Worm (Caenorhabditis elegans): ENCODE results near the gene T13C2.2.

The T13C2.2 gene

DNA sequence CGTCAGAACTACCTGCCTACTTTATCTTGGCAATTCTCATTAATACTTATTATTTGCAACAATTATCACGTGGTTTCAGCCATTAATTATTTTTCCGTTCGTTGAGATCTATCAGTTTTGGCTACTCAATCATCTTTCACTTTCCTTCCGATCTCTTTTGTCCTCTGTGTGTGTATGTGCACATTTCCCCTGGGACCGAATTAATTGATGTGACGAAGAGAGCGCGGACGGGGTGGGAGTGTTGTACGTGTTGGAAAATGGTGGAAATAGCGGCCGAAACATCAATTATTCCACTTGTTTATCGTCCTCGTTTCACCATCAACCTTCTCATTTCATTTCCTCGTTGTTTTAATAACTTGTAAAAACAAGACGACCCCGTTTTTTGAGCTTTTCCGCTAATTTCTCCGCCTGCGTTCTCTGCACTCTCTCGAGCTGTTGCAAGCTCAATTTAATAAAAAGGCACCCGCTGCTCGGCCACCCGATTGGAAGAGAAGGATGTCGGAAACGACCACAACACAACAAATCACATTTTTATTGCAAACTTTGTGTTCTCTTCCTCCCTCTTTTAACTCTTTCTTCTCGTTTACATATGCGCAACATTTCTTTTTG lies 46.4 kb downstream of the T13C2.2 start:
- TF ChIP-seq elt-1 (tag; optimal IDR thresholded peaks at IDR 0.05) (no peak), C34F6.9 (tag; optimal IDR thresholded peaks at IDR 0.05) (peak; percentile 35), ztf-1 (GFP tag; conservative IDR thresholded peaks at IDR 0.05) (no peak), egl-27 (tag; optimal IDR thresholded peaks at IDR 0.05) (peak; percentile 94), nhr-23 (tag; optimal IDR thresholded peaks at IDR 0.05) (no peak), dmd-4 (tag; optimal IDR thresholded peaks at IDR 0.05) (no peak), nhr-12 (tag; optimal IDR thresholded peaks at IDR 0.05) (no peak), mdl-1 (tag; optimal IDR thresholded peaks at IDR 0.05) (peak in 1 of 2 experiments; percentile 64), sem-4 (tag; optimal IDR thresholded peaks at IDR 0.05) (peak; percentile 86), blmp-1 (tag; optimal IDR thresholded peaks at IDR 0.05; ENCODE audit: insufficient read depth) (no peak), aly-2 (tag; optimal IDR thresholded peaks at IDR 0.05) (no peak), crh-2 (tag; optimal IDR thresholded peaks at IDR 0.05) (peak; percentile 30), sma-3 (GFP tag; optimal IDR thresholded peaks at IDR 0.05) (no peak), nhr-11 (tag; optimal IDR thresholded peaks at IDR 0.05) (no peak), elt-3 (tag; optimal IDR thresholded peaks at IDR 0.05) (no peak), unc-62 (GFP tag; optimal IDR thresholded peaks at IDR 0.05) (peak; percentile 79), alr-1 (tag; optimal IDR thresholded peaks at IDR 0.05) (no peak), lin-13 (GFP tag; optimal IDR thresholded peaks at IDR 0.05) (no peak), snpc-4 (tag; optimal IDR thresholded peaks at IDR 0.05) (no peak), sma-9 (GFP tag; optimal IDR thresholded peaks at IDR 0.05) (peak; percentile 42), sma-9 (tag; optimal IDR thresholded peaks at IDR 0.05) (no peak), mab-5 (tag; optimal IDR thresholded peaks at IDR 0.05) (peak; percentile 94), nhr-25 (tag; optimal IDR thresholded peaks at IDR 0.05) (peak; percentile 45), nhr-10 (tag; optimal IDR thresholded peaks at IDR 0.05) (no peak), unc-39 (tag; optimal IDR thresholded peaks at IDR 0.05) (no peak), nhr-6 (tag; optimal IDR thresholded peaks at IDR 0.05) (peak; percentile 4), ztf-11 (tag; optimal IDR thresholded peaks at IDR 0.05) (peak; percentile 19), ama-1 (optimal IDR thresholded peaks at IDR 0.05) (no peak), F13H6.1 (tag; optimal IDR thresholded peaks at IDR 0.05) (peak; percentile 31), mbf-1 (tag; optimal IDR thresholded peaks at IDR 0.05) (no peak), ceh-16 (tag; optimal IDR thresholded peaks at IDR 0.05) (peak; percentile 11), lin-39 (tag; optimal IDR thresholded peaks at IDR 0.05) (peak; percentile 88), nhr-21 (tag; optimal IDR thresholded peaks at IDR 0.05) (no peak), ztf-4 (tag; optimal IDR thresholded peaks at IDR 0.05) (peak; percentile 22), skn-1 (tag; optimal IDR thresholded peaks at IDR 0.05) (no peak), lsy-2 (tag; optimal IDR thresholded peaks at IDR 0.05) (peak in 1 of 2 experiments; percentile 46), ZK546.5 (tag; optimal IDR thresholded peaks at IDR 0.05) (no peak), unc-55 (GFP tag; optimal IDR thresholded peaks at IDR 0.05) (no peak), fos-1 (tag; optimal IDR thresholded peaks at IDR 0.05) (no peak), nhr-129 (tag; optimal IDR thresholded peaks at IDR 0.05) (peak; percentile 18), ceh-82 (tag; optimal IDR thresholded peaks at IDR 0.05) (no peak)

DNA sequence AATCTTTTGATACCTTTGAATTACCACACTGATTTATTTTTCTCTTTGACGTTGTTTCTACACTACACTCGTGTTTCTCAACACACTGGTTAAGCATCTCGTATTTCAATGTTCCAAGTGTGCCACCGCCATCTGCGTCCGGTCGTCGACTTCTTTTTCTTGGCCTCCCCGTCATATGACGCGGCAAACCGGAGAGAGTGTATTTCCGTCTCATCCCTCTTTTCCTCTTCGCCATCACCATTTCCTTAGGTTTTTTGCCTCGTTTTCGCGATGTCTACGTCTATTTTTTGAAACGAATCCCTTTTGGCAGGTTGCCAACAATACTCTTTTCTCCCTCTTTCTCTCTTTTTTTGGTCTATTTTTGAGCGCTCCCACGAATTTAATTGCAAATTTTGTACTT lies 47.0 kb downstream of the T13C2.2 start:
- TF ChIP-seq unc-55 (GFP tag; optimal IDR thresholded peaks at IDR 0.05): peak; percentile 21
- TF ChIP-seq nhr-12 (tag; optimal IDR thresholded peaks at IDR 0.05): no peak
- peak; percentile 80 for TF ChIP-seq sma-9 (GFP tag; optimal IDR thresholded peaks at IDR 0.05)
- no peak for TF ChIP-seq sma-9 (tag; optimal IDR thresholded peaks at IDR 0.05)
- TF ChIP-seq ztf-1 (GFP tag; conservative IDR thresholded peaks at IDR 0.05): no peak
- TF ChIP-seq peb-1 (tag; optimal IDR thresholded peaks at IDR 0.05): no peak
- no peak for TF ChIP-seq lin-13 (GFP tag; optimal IDR thresholded peaks at IDR 0.05)
- TF ChIP-seq skn-1 (tag; optimal IDR thresholded peaks at IDR 0.05): no peak
- TF ChIP-seq ceh-16 (tag; optimal IDR thresholded peaks at IDR 0.05): no peak
- no peak for TF ChIP-seq zag-1 (tag; optimal IDR thresholded peaks at IDR 0.05)
- no peak for TF ChIP-seq ZK546.5 (tag; optimal IDR thresholded peaks at IDR 0.05)
- peak; percentile 92 for TF ChIP-seq nhr-129 (tag; optimal IDR thresholded peaks at IDR 0.05)
- no peak for TF ChIP-seq unc-62 (GFP tag; optimal IDR thresholded peaks at IDR 0.05)
- TF ChIP-seq Y55F3AM.14 (GFP tag; optimal IDR thresholded peaks at IDR 0.05): no peak
- no peak for TF ChIP-seq nhr-237 (tag; optimal IDR thresholded peaks at IDR 0.05)
- TF ChIP-seq blmp-1 (tag; optimal IDR thresholded peaks at IDR 0.05; ENCODE audit: insufficient read depth): no peak
- TF ChIP-seq nhr-23 (tag; optimal IDR thresholded peaks at IDR 0.05): no peak
- TF ChIP-seq lin-11 (tag; optimal IDR thresholded peaks at IDR 0.05): no peak
- TF ChIP-seq mdl-1 (tag; optimal IDR thresholded peaks at IDR 0.05): peak in 1 of 2 experiments; percentile 43
- peak; percentile 35 for TF ChIP-seq nhr-25 (tag; optimal IDR thresholded peaks at IDR 0.05)
- peak; percentile 66 for TF ChIP-seq crh-2 (tag; optimal IDR thresholded peaks at IDR 0.05)
- no peak for TF ChIP-seq mab-5 (tag; optimal IDR thresholded peaks at IDR 0.05)
- TF ChIP-seq ztf-11 (tag; optimal IDR thresholded peaks at IDR 0.05): no peak
- peak; percentile 76 for TF ChIP-seq egl-27 (tag; optimal IDR thresholded peaks at IDR 0.05)
- no peak for TF ChIP-seq fos-1 (tag; optimal IDR thresholded peaks at IDR 0.05)
- no peak for TF ChIP-seq snpc-4 (tag; optimal IDR thresholded peaks at IDR 0.05)
- no peak for TF ChIP-seq ama-1 (optimal IDR thresholded peaks at IDR 0.05)
- no peak for TF ChIP-seq nhr-11 (tag; optimal IDR thresholded peaks at IDR 0.05)
- TF ChIP-seq ceh-82 (tag; optimal IDR thresholded peaks at IDR 0.05): no peak
- TF ChIP-seq aly-2 (tag; optimal IDR thresholded peaks at IDR 0.05): no peak
- no peak for TF ChIP-seq elt-1 (tag; optimal IDR thresholded peaks at IDR 0.05)
- TF ChIP-seq nhr-77 (tag; optimal IDR thresholded peaks at IDR 0.05): no peak
- no peak for TF ChIP-seq unc-39 (tag; optimal IDR thresholded peaks at IDR 0.05)
- TF ChIP-seq dmd-4 (tag; optimal IDR thresholded peaks at IDR 0.05): no peak
- peak; percentile 76 for TF ChIP-seq F13H6.1 (tag; optimal IDR thresholded peaks at IDR 0.05)
- no peak for TF ChIP-seq R02D3.7 (tag; optimal IDR thresholded peaks at IDR 0.05)
- TF ChIP-seq gmeb-1 (tag; optimal IDR thresholded peaks at IDR 0.05): no peak
- no peak for TF ChIP-seq ztf-4 (tag; optimal IDR thresholded peaks at IDR 0.05)
- TF ChIP-seq C34F6.9 (tag; optimal IDR thresholded peaks at IDR 0.05): peak; percentile 56

All from whole organism, L2 larva.